Fruit fly (Drosophila melanogaster): ENCODE data around the gene CG9040.

The CG9040 gene

DNA sequence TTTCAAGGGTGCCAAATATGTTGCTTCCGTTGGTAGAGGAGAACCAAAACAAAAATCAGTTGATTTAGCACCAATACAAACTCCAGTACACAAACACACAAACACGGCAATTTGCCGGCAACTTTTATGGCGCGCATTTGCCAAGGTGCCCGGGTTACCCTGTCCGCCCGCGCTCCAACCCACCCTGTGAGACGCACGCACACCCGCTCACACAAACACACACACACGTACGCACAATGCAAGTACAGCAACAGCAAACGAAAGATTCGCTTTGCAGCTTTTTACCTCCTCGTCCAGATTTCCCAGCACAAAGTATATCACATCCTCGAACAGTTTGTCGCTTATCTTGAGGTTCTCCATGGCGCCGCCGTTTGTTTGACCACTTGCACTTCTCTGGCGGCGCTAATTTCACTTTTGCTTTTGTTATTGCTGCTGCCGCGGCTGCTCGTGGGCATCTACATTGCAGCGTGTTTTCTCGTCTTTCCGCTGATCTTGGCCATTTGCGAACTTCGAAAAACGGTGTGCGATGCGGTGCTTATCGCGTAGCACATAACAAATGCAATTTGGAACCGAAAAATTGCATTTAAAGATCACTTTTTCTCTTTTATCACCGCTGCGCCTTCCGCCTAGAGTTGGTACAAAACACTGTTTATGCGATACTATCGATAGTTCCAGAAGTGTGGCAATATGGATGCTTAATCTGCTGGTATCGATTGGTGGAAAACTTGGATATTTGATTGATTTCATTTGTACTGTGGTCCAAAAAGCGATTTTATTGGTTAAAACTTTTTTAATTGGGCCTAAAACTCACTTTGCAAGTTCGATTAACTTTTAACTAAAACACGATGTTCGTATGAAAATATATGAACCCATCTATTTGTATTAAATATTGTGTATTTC lies 41.1 kb downstream of the CG9040 start, which contains the start of gene Ptip (continued):
- TF ChIP-seq CG1529 (GFP tag; optimal IDR thresholded peaks at IDR 0.05) (peak; percentile 45), stwl (tag; optimal IDR thresholded peaks at IDR 0.05) (peak; percentile 67), CG11696 (GFP tag; IDR thresholded peaks at IDR 0.05) (peak; percentile 25; the same call in 1 of the 2 replicates), Adf1 (GFP tag; IDR thresholded peaks at IDR 0.05) (peak; percentile 12), CG4328 (GFP tag; optimal IDR thresholded peaks at IDR 0.05) (no peak), CG9797 (GFP tag; optimal IDR thresholded peaks at IDR 0.05) (peak; percentile 29), Hand (GFP tag; optimal IDR thresholded peaks at IDR 0.05) (no peak), tll (GFP tag; optimal IDR thresholded peaks at IDR 0.05) (peak in 1 of 2 experiments; percentile 25), CG14014 (GFP tag; IDR thresholded peaks at IDR 0.05) (no peak), MBD-R2 (GFP tag; IDR thresholded peaks at IDR 0.05) (peak; percentile 75), Xbp1 (GFP tag; optimal IDR thresholded peaks at IDR 0.05) (peak; percentile 37), sna (GFP tag; IDR thresholded peaks at IDR 0.05; ENCODE audit: partially characterized antibody) (peak; percentile 90), CG32772 (GFP tag; IDR thresholded peaks at IDR 0.05) (no peak), esg (GFP tag; conservative IDR thresholded peaks at IDR 0.05) (no peak), dm (GFP tag; optimal IDR thresholded peaks at IDR 0.05) (peak; percentile 48), Six4 (GFP tag; optimal IDR thresholded peaks at IDR 0.05) (peak; percentile 2), odd (GFP tag; optimal IDR thresholded peaks at IDR 0.05) (peak; percentile 34), Neu2 (GFP tag; optimal IDR thresholded peaks at IDR 0.05; ENCODE audit: borderline replicate concordance) (no peak), Doc3 (GFP tag; IDR thresholded peaks at IDR 0.05; ENCODE audit: partially characterized antibody) (peak; percentile 87), CG2116 (GFP tag; optimal IDR thresholded peaks at IDR 0.05) (peak; percentile 91), sens (GFP tag) (peak; percentile 49), fu2 (GFP tag; optimal IDR thresholded peaks at IDR 0.05) (peak; percentile 7), NC2β (GFP tag; optimal IDR thresholded peaks at IDR 0.05) (no peak), Myb (GFP tag; optimal IDR thresholded peaks at IDR 0.05) (peak; percentile 58), CG4707 (GFP tag; optimal IDR thresholded peaks at IDR 0.05) (peak; percentile 99), PHDP (tag; optimal IDR thresholded peaks at IDR 0.05) (no peak), slbo (GFP tag; IDR thresholded peaks at IDR 0.05) (peak; percentile 61), gro (GFP tag; optimal IDR thresholded peaks at IDR 0.05) (peak; percentile 55), Usf (GFP tag; optimal IDR thresholded peaks at IDR 0.05) (no peak), CG3065 (GFP tag; optimal IDR thresholded peaks at IDR 0.05) (no peak), CG2120 (GFP tag; optimal IDR thresholded peaks at IDR 0.05) (peak; percentile 39), CG4360 (GFP tag; IDR thresholded peaks at IDR 0.05) (peak; percentile 36; the same call in 1 of the 2 replicates), lilli (GFP tag; optimal IDR thresholded peaks at IDR 0.05) (peak; percentile 1), CG4282 (GFP tag; optimal IDR thresholded peaks at IDR 0.05) (peak; percentile 23), ken (GFP tag; IDR thresholded peaks at IDR 0.05) (peak; percentile 56; the same call in 2 of the 3 replicates), Eip74EF (GFP tag; optimal IDR thresholded peaks at IDR 0.05) (no peak), sug (tag; optimal IDR thresholded peaks at IDR 0.05) (peak; percentile 21), CG4854 (GFP tag; optimal IDR thresholded peaks at IDR 0.05) (no peak), maf-S (GFP tag; optimal IDR thresholded peaks at IDR 0.05) (peak; percentile 3), grn (GFP tag; optimal IDR thresholded peaks at IDR 0.05) (no peak), Pdp1 (GFP tag; optimal IDR thresholded peaks at IDR 0.05) (peak in 1 of 2 experiments; percentile 2), ase (GFP tag; IDR thresholded peaks at IDR 0.05) (0 out of 3 replicates have a peak, but pooled peaks have one; percentile 9), HLH3B (GFP tag; IDR thresholded peaks at IDR 0.05) (peak; percentile 39; the same call in 1 of the 2 replicates), ewg (GFP tag; optimal IDR thresholded peaks at IDR 0.05) (peak; percentile 40), zen (tag; optimal IDR thresholded peaks at IDR 0.05) (peak; percentile 91), Meics (GFP tag; optimal IDR thresholded peaks at IDR 0.05) (no peak), CoRest (tag; optimal IDR thresholded peaks at IDR 0.05) (peak; percentile 47), shn (GFP tag; optimal IDR thresholded peaks at IDR 0.05) (peak; percentile 16)
